Worm (Caenorhabditis elegans): Measurements from ENCODE around the gene magu-4.

The magu-4 gene

ce11 chrIV:10001748-10002147 is 7.8 kb upstream of the magu-4 start, which contains the start of gene C47E12.3:
Gene C47E12.3 (minus strand): TSS chrIV:10001848.
- no peak for TF ChIP-seq ztf-4 (tag; optimal IDR thresholded peaks at IDR 0.05)
- TF ChIP-seq eor-1 (tag; optimal IDR thresholded peaks at IDR 0.05): no peak
- no peak for TF ChIP-seq nhr-25 (tag; optimal IDR thresholded peaks at IDR 0.05)
- no peak for TF ChIP-seq pqm-1 (tag; optimal IDR thresholded peaks at IDR 0.05)
- TF ChIP-seq ama-1 (optimal IDR thresholded peaks at IDR 0.05): no peak
- TF ChIP-seq unc-62 (GFP tag; optimal IDR thresholded peaks at IDR 0.05): no peak
- no peak for TF ChIP-seq fkh-2 (tag; optimal IDR thresholded peaks at IDR 0.05)
- TF ChIP-seq egl-27 (tag; optimal IDR thresholded peaks at IDR 0.05): no peak
- no peak for TF ChIP-seq sea-2 (GFP tag; optimal IDR thresholded peaks at IDR 0.05)
- no peak for TF ChIP-seq ceh-9 (tag; optimal IDR thresholded peaks at IDR 0.05)
- TF ChIP-seq skn-1 (tag; optimal IDR thresholded peaks at IDR 0.05): no peak
- no peak for TF ChIP-seq elt-2 (tag; optimal IDR thresholded peaks at IDR 0.05)
- no peak for TF ChIP-seq unc-39 (tag; optimal IDR thresholded peaks at IDR 0.05)
- TF ChIP-seq mdl-1 (tag; optimal IDR thresholded peaks at IDR 0.05): no peak
- TF ChIP-seq ceh-82 (tag; optimal IDR thresholded peaks at IDR 0.05): no peak

ce11 chrIV:10003372-10003771 is 6.2 kb upstream of the magu-4 start, which contains the start of the genes C47E12.2 and sars-1:
Gene C47E12.2 (minus strand): TSS chrIV:10003502.
Gene sars-1 (plus strand): TSS chrIV:10003726.
- TF ChIP-seq pha-4 (tag; optimal IDR thresholded peaks at IDR 0.05) (peak; percentile 49), nhr-25 (tag; optimal IDR thresholded peaks at IDR 0.05) (no peak), aly-2 (tag; optimal IDR thresholded peaks at IDR 0.05) (no peak), nhr-43 (tag; optimal IDR thresholded peaks at IDR 0.05; ENCODE audit: poor library complexity, severe bottlenecking) (no peak), fos-1 (tag; optimal IDR thresholded peaks at IDR 0.05) (no peak), fkh-10 (GFP tag; optimal IDR thresholded peaks at IDR 0.05) (no peak), egl-5 (tag; optimal IDR thresholded peaks at IDR 0.05) (peak; percentile 4), lin-39 (tag; optimal IDR thresholded peaks at IDR 0.05) (no peak), zag-1 (tag; optimal IDR thresholded peaks at IDR 0.05) (no peak), jun-1 (tag; optimal IDR thresholded peaks at IDR 0.05) (no peak), mml-1 (tag; optimal IDR thresholded peaks at IDR 0.05) (no peak), unc-39 (tag; optimal IDR thresholded peaks at IDR 0.05) (no peak), ceh-82 (tag; optimal IDR thresholded peaks at IDR 0.05) (no peak), lin-15B (tag; optimal IDR thresholded peaks at IDR 0.05) (peak; percentile 43), skn-1 (tag; optimal IDR thresholded peaks at IDR 0.05) (no peak), nfya-1 (tag; optimal IDR thresholded peaks at IDR 0.05; ENCODE audit: insufficient read depth) (peak; percentile 48), snpc-4 (tag; optimal IDR thresholded peaks at IDR 0.05) (no peak), pqm-1 (tag; optimal IDR thresholded peaks at IDR 0.05) (no peak), R02D3.7 (tag; optimal IDR thresholded peaks at IDR 0.05) (no peak), nhr-11 (tag; optimal IDR thresholded peaks at IDR 0.05) (no peak), daf-12 (tag; optimal IDR thresholded peaks at IDR 0.05) (no peak), hmg-11 (tag; optimal IDR thresholded peaks at IDR 0.05) (peak; percentile 42), fkh-2 (tag; optimal IDR thresholded peaks at IDR 0.05) (no peak), ceh-16 (tag; optimal IDR thresholded peaks at IDR 0.05) (no peak)

- TF ChIP-seq unc-39 (tag; optimal IDR thresholded peaks at IDR 0.05): no peak
- no peak for TF ChIP-seq nhr-237 (tag; optimal IDR thresholded peaks at IDR 0.05)
- no peak for TF ChIP-seq egl-5 (tag; optimal IDR thresholded peaks at IDR 0.05)
Observed at ce11 chrIV:10006792-10007191, 2.8 kb upstream of the magu-4 start, which contains the start of gene C47E12.13. Gene C47E12.13 (minus strand): TSS chrIV:10006892.

ce11 chrIV:10007758-10008157 is 1.8 kb upstream of the magu-4 start:
- no peak for TF ChIP-seq unc-62 (GFP tag; optimal IDR thresholded peaks at IDR 0.05)
- no peak for TF ChIP-seq unc-39 (tag; optimal IDR thresholded peaks at IDR 0.05)
- no peak for TF ChIP-seq nfya-1 (tag; optimal IDR thresholded peaks at IDR 0.05; ENCODE audit: insufficient read depth)
- TF ChIP-seq snpc-4 (tag; optimal IDR thresholded peaks at IDR 0.05): no peak
- no peak for TF ChIP-seq lin-15B (tag; optimal IDR thresholded peaks at IDR 0.05)
- TF ChIP-seq nhr-28 (tag; optimal IDR thresholded peaks at IDR 0.05): no peak
- no peak for TF ChIP-seq nhr-67 (tag; optimal IDR thresholded peaks at IDR 0.05)
- TF ChIP-seq mdl-1 (tag; optimal IDR thresholded peaks at IDR 0.05): no peak
- TF ChIP-seq nhr-25 (tag; optimal IDR thresholded peaks at IDR 0.05): peak; percentile 78
- TF ChIP-seq pqm-1 (tag; optimal IDR thresholded peaks at IDR 0.05): no peak
- TF ChIP-seq jun-1 (tag; optimal IDR thresholded peaks at IDR 0.05): no peak
- TF ChIP-seq hmg-11 (tag; optimal IDR thresholded peaks at IDR 0.05): peak; percentile 22
- no peak for TF ChIP-seq lin-39 (tag; optimal IDR thresholded peaks at IDR 0.05)
- TF ChIP-seq ZK546.5 (tag; optimal IDR thresholded peaks at IDR 0.05): no peak
- TF ChIP-seq ceh-16 (tag; optimal IDR thresholded peaks at IDR 0.05): no peak
- no peak for TF ChIP-seq nhr-237 (tag; optimal IDR thresholded peaks at IDR 0.05)
- TF ChIP-seq tbx-2 (tag; optimal IDR thresholded peaks at IDR 0.05): no peak
- no peak for TF ChIP-seq fkh-10 (GFP tag; optimal IDR thresholded peaks at IDR 0.05)
- TF ChIP-seq nhr-43 (tag; optimal IDR thresholded peaks at IDR 0.05; ENCODE audit: poor library complexity, severe bottlenecking): peak; percentile 41
- TF ChIP-seq elt-3 (tag; optimal IDR thresholded peaks at IDR 0.05): no peak
- no peak for TF ChIP-seq ama-1 (optimal IDR thresholded peaks at IDR 0.05)
- peak; percentile 91 for TF ChIP-seq nhr-23 (tag; optimal IDR thresholded peaks at IDR 0.05)
- no peak for TF ChIP-seq R02D3.7 (tag; optimal IDR thresholded peaks at IDR 0.05)
- TF ChIP-seq pha-4 (tag; optimal IDR thresholded peaks at IDR 0.05): peak; percentile 63
